Worm (Caenorhabditis elegans) whole organism, L3 larva: ENCODE results near the gene gst-40.
A peak's percentile ranks its signal among the peaks of the same experiment; 100 is the strongest.

Source experiments
- R02D3.7 ChIP-seq: fragments of 150-350 bp; optimal IDR thresholded peaks from 2 replicates; lab custom pipeline; 2014; ENCODE audit warnings: missing biosample characterization, missing genetic modification characterization
- ZK546.5 ChIP-seq: sonication (generic microtip); optimal IDR thresholded peaks from 2 replicates; lab custom pipeline; 2017; ENCODE audit warnings: missing biosample characterization, missing genetic modification characterization
- aly-2 ChIP-seq: fragments of 150-350 bp; optimal IDR thresholded peaks from 2 replicates; lab custom pipeline; 2014; ENCODE audit warnings: missing biosample characterization, missing genetic modification characterization
- ceh-16 ChIP-seq: sonication (generic microtip); optimal IDR thresholded peaks from 2 replicates; lab custom pipeline; 2017; ENCODE audit warnings: missing biosample characterization, missing genetic modification characterization
- ceh-9 ChIP-seq: sonication (generic microtip); optimal IDR thresholded peaks from 2 replicates; lab custom pipeline; 2018; ENCODE audit warnings: missing biosample characterization, missing genetic modification characterization
- daf-12 ChIP-seq: fragments of 150-350 bp; optimal IDR thresholded peaks from 2 replicates; lab custom pipeline; 2014; ENCODE audit warnings: missing biosample characterization, missing genetic modification reagents, missing genetic modification characterization
- egl-5 ChIP-seq: fragments of 150-350 bp; optimal IDR thresholded peaks from 2 replicates; lab custom pipeline; 2017; ENCODE audit warnings: missing biosample characterization, missing genetic modification reagents, missing genetic modification characterization, inconsistent platforms
- elt-2 ChIP-seq: sonication (generic microtip); optimal IDR thresholded peaks from 2 replicates; lab custom pipeline; 2016; ENCODE audit warnings: missing genetic modification reagents, mild to moderate bottlenecking, missing genetic modification characterization, missing compliant biosample characterization
- fkh-10 ChIP-seq: sonication (generic microtip); optimal IDR thresholded peaks from 2 replicates; lab custom pipeline; 2017; ENCODE audit warnings: missing biosample characterization, missing genetic modification reagents, missing genetic modification characterization
- hmg-11 ChIP-seq: sonication (generic microtip); optimal IDR thresholded peaks from 2 replicates; lab custom pipeline; 2016; ENCODE audit warnings: missing genetic modification characterization, missing compliant biosample characterization
- lin-39 ChIP-seq: fragments of 150-350 bp; optimal IDR thresholded peaks from 2 replicates; lab custom pipeline; 2018; ENCODE audit warnings: missing biosample characterization, missing genetic modification reagents, missing genetic modification characterization
- lsy-12 ChIP-seq: sonication (generic microtip); optimal IDR thresholded peaks from 2 replicates; lab custom pipeline; 2016; ENCODE audit warnings: mild to moderate bottlenecking, missing genetic modification characterization, missing compliant biosample characterization
- mdl-1 ChIP-seq: fragments of 150-350 bp; optimal IDR thresholded peaks from 2 replicates; lab custom pipeline; 2014; ENCODE audit warnings: missing biosample characterization, missing genetic modification characterization
- mml-1 ChIP-seq: fragments of 150-350 bp; sonication (generic microtip); optimal IDR thresholded peaks from 3 replicates; lab custom pipeline; 2014; ENCODE audit warnings: missing biosample characterization, missing genetic modification characterization
- nfya-1 ChIP-seq: sonication (generic microtip); optimal IDR thresholded peaks from 2 replicates; lab custom pipeline; 2017; ENCODE audit warnings: missing genetic modification characterization, mild to moderate bottlenecking, missing compliant biosample characterization, antibody characterized with exemption, moderate library complexity; ENCODE audit not compliant: insufficient read depth
- nhr-11 ChIP-seq: fragments of 150-350 bp; optimal IDR thresholded peaks from 2 replicates; lab custom pipeline; 2014; ENCODE audit warnings: missing biosample characterization, missing genetic modification characterization
- nhr-12 ChIP-seq: fragments of 150-350 bp; optimal IDR thresholded peaks from 2 replicates; lab custom pipeline; 2014; ENCODE audit warnings: missing biosample characterization, missing genetic modification characterization
- nhr-23 ChIP-seq: fragments of 150-350 bp; optimal IDR thresholded peaks from 2 replicates; lab custom pipeline; 2014; ENCODE audit warnings: missing biosample characterization, missing genetic modification reagents, missing genetic modification characterization
- nhr-237 ChIP-seq: fragments of 150-350 bp; optimal IDR thresholded peaks from 2 replicates; lab custom pipeline; 2014; ENCODE audit warnings: missing biosample characterization, missing genetic modification characterization
- nhr-25 ChIP-seq: sonication (generic microtip); optimal IDR thresholded peaks from 2 replicates; lab custom pipeline; 2017; ENCODE audit warnings: missing biosample characterization, missing genetic modification characterization
- nhr-43 ChIP-seq: sonication (generic microtip); optimal IDR thresholded peaks from 2 replicates; lab custom pipeline; 2016; ENCODE audit warnings: mild to moderate bottlenecking, missing genetic modification characterization, missing compliant biosample characterization; ENCODE audit not compliant: poor library complexity, severe bottlenecking
- nhr-67 ChIP-seq: fragments of 150-350 bp; optimal IDR thresholded peaks from 2 replicates; lab custom pipeline; 2014; ENCODE audit warnings: missing biosample characterization, missing genetic modification characterization
- nhr-76 ChIP-seq: fragments of 150-350 bp; sonication (generic microtip); optimal IDR thresholded peaks from 5 replicates; lab custom pipeline; 2014; ENCODE audit warnings: missing biosample characterization, missing genetic modification characterization
- nhr-77 ChIP-seq: fragments of 150-350 bp; optimal IDR thresholded peaks from 2 replicates; lab custom pipeline; 2014; ENCODE audit warnings: missing biosample characterization, missing genetic modification characterization
- pha-4 ChIP-seq: fragments of 150-350 bp; optimal IDR thresholded peaks from 2 replicates; lab custom pipeline; 2014; ENCODE audit warnings: missing biosample characterization, missing genetic modification reagents, missing genetic modification characterization
- pqm-1 ChIP-seq: fragments of 150-350 bp; optimal IDR thresholded peaks from 2 replicates; lab custom pipeline; 2017; ENCODE audit warnings: missing biosample characterization, missing genetic modification characterization, inconsistent platforms
- snpc-4 ChIP-seq: fragments of 150-350 bp; optimal IDR thresholded peaks from 2 replicates; lab custom pipeline; 2014; ENCODE audit warnings: missing biosample characterization, missing genetic modification characterization
- tbx-2 ChIP-seq: sonication (generic microtip); optimal IDR thresholded peaks from 2 replicates; lab custom pipeline; 2016; ENCODE audit warnings: mild to moderate bottlenecking, missing genetic modification characterization, missing compliant biosample characterization
- unc-39 ChIP-seq: sonication (generic microtip); optimal IDR thresholded peaks from 4 replicates; lab custom pipeline; 2017; ENCODE audit warnings: missing biosample characterization, missing genetic modification characterization
- zag-1 ChIP-seq: fragments of 150-350 bp; optimal IDR thresholded peaks from 2 replicates; lab custom pipeline; 2014; ENCODE audit warnings: missing biosample characterization, missing genetic modification characterization
- ztf-4 ChIP-seq: fragments of 150-350 bp; optimal IDR thresholded peaks from 2 replicates; lab custom pipeline; 2014; ENCODE audit warnings: missing biosample characterization, missing genetic modification characterization

gst-40 gene

DNA sequence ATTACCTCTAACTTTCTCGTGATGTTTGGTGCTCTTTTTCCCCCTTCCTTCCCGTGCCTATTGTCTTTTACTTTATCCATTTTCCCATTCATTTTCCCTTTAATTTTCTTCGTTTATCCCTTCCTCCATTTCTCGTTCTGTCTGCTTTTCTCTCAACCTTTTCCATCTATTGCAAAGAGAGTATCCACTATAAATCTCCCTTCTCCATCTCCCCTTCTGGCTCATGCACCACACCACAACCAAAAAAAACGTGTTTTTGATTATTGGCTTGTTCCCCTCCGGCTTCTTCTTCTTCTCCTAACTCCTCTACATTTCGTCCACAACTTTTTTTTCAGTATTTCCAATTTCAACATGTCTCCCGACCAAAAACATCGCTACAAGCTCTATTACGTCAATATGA lies at the start of gene gst-40:
Gene gst-40, plus strand, starts transcription at position 236 of the 400 bp plus-strand sequence.
- TF ChIP-seq hmg-11 (peak; percentile 1), unc-39 (tag; lab: Kevin White, UChicago) (no peak)

DNA sequence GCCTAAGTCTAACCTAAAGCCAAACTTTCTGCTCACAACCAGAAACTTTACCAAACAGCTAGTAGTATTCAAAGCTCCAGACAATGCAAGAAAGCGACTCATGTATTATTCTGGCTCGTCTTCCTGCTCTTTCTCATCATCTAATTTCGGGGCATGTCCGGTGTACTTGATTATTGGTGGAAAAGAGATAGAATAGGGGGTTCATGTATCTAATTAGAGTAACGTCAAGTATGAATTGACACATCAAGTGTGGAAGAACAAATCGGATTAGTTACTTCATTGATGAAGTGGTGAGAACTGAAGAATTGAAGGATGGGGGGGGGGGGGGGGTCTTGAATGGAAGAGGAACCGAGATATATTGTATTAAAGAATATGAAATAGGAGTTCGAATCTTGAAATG lies 44.9 kb upstream of the gst-40 start:
- TF ChIP-seq ZK546.5 (tag; lab: Kevin White, UChicago) (no peak), nhr-76 (tag; lab: Kevin White, UChicago) (no peak), tbx-2 (tag; lab: Kevin White, UChicago) (no peak), nhr-12 (tag; lab: Kevin White, UChicago) (no peak), nhr-11 (tag; lab: Kevin White, UChicago) (no peak), pha-4 (tag; lab: Kevin White, UChicago) (no peak), daf-12 (tag; lab: Kevin White, UChicago) (no peak), mdl-1 (no peak), zag-1 (tag; lab: Kevin White, UChicago) (no peak), lsy-12 (no peak), egl-5 (tag; lab: Kevin White, UChicago) (no peak)
- TF ChIP-seq, all 47 proteins: peak for 0

DNA sequence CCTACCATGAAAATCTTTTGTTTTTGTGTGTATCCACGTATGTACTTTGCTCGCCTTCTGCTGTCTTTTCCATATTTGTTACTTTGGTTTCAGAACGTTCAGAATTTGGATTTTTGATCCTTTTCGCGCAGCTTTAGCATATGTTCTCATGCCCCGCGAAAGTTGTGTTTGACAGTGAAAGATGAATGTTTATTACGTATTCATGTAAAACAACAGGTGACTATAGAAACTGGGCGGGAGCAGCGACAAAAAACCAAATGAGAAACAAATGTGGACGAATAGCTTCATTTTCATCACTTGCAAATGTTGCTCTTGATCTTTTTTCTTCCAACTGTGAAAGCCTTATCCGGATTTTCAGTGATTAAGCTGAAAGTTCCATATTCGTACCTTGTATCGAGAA lies 44.0 kb upstream of the gst-40 start, which contains the start of gene clec-164:
Gene clec-164, plus strand, starts transcription at position 301 of the 400 bp plus-strand sequence.
- TF ChIP-seq nhr-237 (tag; lab: Kevin White, UChicago), result no peak
- no peak for TF ChIP-seq fkh-10
- TF ChIP-seq pqm-1 (tag; lab: Kevin White, UChicago), result no peak
- TF ChIP-seq snpc-4 (tag; lab: Kevin White, UChicago), result no peak
- TF ChIP-seq nhr-12 (tag; lab: Kevin White, UChicago), result no peak
- no peak for TF ChIP-seq egl-5 (tag; lab: Kevin White, UChicago)
- no peak for TF ChIP-seq elt-2 (tag; lab: Kevin White, UChicago)
- no peak for TF ChIP-seq R02D3.7 (tag; lab: Kevin White, UChicago)
- TF ChIP-seq mdl-1, result no peak
- no peak for TF ChIP-seq lin-39 (tag; lab: Kevin White, UChicago)
- TF ChIP-seq nhr-67 (tag; lab: Kevin White, UChicago), result no peak
- no peak for TF ChIP-seq hmg-11
- no peak for TF ChIP-seq nhr-23 (tag; lab: Kevin White, UChicago)
- no peak for TF ChIP-seq nhr-77 (tag; lab: Kevin White, UChicago)
- TF ChIP-seq aly-2 (tag; lab: Kevin White, UChicago), result no peak
- no peak for TF ChIP-seq ceh-9 (tag; lab: Kevin White, UChicago)
- TF ChIP-seq nhr-25 (tag; lab: Kevin White, UChicago), result no peak
- TF ChIP-seq nhr-43 (tag; lab: Kevin White, UChicago), result no peak

DNA sequence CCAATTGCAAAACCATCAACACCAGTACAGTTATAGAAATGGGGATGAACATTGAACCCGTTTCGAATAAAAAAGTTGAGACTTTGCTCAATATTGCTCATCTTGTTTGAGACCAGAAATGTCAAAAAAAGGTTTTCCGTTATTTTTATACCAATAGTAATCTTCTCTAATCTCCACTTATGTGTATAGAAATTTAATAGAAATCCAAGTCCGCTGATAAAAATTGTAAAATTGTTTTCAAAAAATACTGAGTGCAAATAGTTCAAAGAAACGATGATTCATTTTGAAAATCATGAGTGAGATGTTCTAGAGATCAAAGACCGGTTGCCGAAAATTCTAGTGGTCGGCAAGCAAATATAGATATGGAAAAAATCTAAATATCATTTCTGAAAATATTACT lies 41.0 kb upstream of the gst-40 start, which contains the start of gene Y55F3C.10:
Gene Y55F3C.10, minus strand, starts transcription at position 101 of the 400 bp plus-strand sequence.
- TF ChIP-seq ztf-4 (tag; lab: Kevin White, UChicago) (no peak), mdl-1 (no peak), ceh-16 (tag; lab: Kevin White, UChicago) (no peak)

DNA sequence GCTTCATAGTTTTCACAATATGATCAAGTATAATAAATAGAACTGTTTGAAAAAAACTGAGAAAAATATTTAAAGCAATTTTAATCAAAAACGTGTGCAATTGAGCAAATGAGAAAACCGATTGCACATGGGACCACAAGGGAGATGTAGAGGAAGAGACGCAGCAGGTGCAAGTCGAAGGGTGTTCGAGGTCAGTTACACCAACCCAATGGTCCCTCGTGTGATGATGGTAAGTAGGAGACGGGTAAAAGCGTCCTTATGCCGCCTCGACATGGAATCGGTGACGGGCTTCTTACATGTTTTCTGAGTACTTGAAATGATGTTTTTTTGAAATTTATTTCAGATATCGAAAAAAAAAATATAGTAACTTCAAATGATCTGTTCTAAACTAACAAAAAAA lies 32.2 kb upstream of the gst-40 start, which contains the start of gene Y55F3C.9:
Gene Y55F3C.9, minus strand, starts transcription at position 101 of the 400 bp plus-strand sequence.
- TF ChIP-seq elt-2 (tag; lab: Kevin White, UChicago) (no peak), nfya-1 (tag; lab: Kevin White, UChicago) (no peak), egl-5 (tag; lab: Kevin White, UChicago) (no peak), mdl-1 (no peak)

DNA sequence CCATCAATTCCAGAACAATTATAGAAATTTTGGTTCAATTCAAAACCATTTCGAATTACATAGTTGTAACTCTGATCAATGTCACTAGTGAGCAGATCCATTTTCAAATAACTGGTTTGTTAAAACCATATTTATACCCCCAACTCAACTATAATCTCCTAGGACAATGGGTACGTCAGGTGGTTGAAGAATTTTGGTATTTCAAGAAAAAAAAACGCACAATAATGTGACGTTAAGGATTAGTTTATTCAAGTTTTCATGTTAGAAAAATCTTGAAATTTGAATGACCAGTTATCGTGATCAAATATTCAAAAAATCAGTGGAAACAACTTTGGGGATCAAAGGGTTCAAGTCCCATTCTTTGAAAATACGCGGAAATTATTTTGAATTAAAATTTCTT lies 29.4 kb upstream of the gst-40 start, which contains the start of gene srt-24:
Gene srt-24, minus strand, starts transcription at position 101 of the 400 bp plus-strand sequence.
- no peak for TF ChIP-seq nhr-237 (tag; lab: Kevin White, UChicago)
- no peak for TF ChIP-seq mml-1 (tag; lab: Kevin White, UChicago)
- TF ChIP-seq, all 47 proteins: peak for 0
